Fruit fly (Drosophila melanogaster): ENCODE measurements around the gene Drgx.

Gene Drgx

dm6 chr2L:3712949-3713416 lies 50.4 kb downstream of the Drgx start, which contains the start of the genes CG31955 and CG2818:
Gene CG31955 (minus strand): TSS chr2L:3713105.
Gene CG2818 (plus strand): TSS chr2L:3713360.
- TF ChIP-seq CG10348 (GFP tag; IDR thresholded peaks at IDR 0.05), result no peak
- no peak for TF ChIP-seq CG12605 (GFP tag; IDR thresholded peaks at IDR 0.05)
- no peak for TF ChIP-seq D1 (tag; optimal IDR thresholded peaks at IDR 0.05)
- TF ChIP-seq CG15710 (tag; optimal IDR thresholded peaks at IDR 0.05), result no peak
- TF ChIP-seq Pif1B (GFP tag; optimal IDR thresholded peaks at IDR 0.05), result no peak
- TF ChIP-seq Pif1A (GFP tag; optimal IDR thresholded peaks at IDR 0.05), result no peak
- TF ChIP-seq CG14655 (GFP tag; optimal IDR thresholded peaks at IDR 0.05), result no peak
- no peak for TF ChIP-seq CG8301 (tag; optimal IDR thresholded peaks at IDR 0.05)
- TF ChIP-seq gl (tag; optimal IDR thresholded peaks at IDR 0.05), result no peak
- TF ChIP-seq CG17806 (tag; optimal IDR thresholded peaks at IDR 0.05), result no peak
- no peak for TF ChIP-seq rn (GFP tag; IDR thresholded peaks at IDR 0.05)
- TF ChIP-seq Snoo (tag; optimal IDR thresholded peaks at IDR 0.05), result no peak
- TF ChIP-seq fd96Ca (GFP tag; IDR thresholded peaks at IDR 0.05), result no peak
- no peak for TF ChIP-seq CG32121 (GFP tag; IDR thresholded peaks at IDR 0.05)
- TF ChIP-seq EcR (GFP tag; optimal IDR thresholded peaks at IDR 0.05), result no peak
- TF ChIP-seq CG9948 (tag; optimal IDR thresholded peaks at IDR 0.05), result no peak
- no peak for TF ChIP-seq CG8159 (tag; optimal IDR thresholded peaks at IDR 0.05)
- TF ChIP-seq CG4496 (GFP tag; IDR thresholded peaks at IDR 0.05), result no peak
- TF ChIP-seq CG13204 (GFP tag; optimal IDR thresholded peaks at IDR 0.05), result no peak
- no peak for TF ChIP-seq CG34367 (tag; optimal IDR thresholded peaks at IDR 0.05)

- TF ChIP-seq CG14655 (GFP tag; optimal IDR thresholded peaks at IDR 0.05) (no peak), Snoo (tag; optimal IDR thresholded peaks at IDR 0.05) (no peak), CG15710 (tag; optimal IDR thresholded peaks at IDR 0.05) (no peak), CG10348 (GFP tag; IDR thresholded peaks at IDR 0.05) (no peak), CG4496 (GFP tag; IDR thresholded peaks at IDR 0.05) (no peak), CG8301 (tag; optimal IDR thresholded peaks at IDR 0.05) (no peak), Pif1A (GFP tag; optimal IDR thresholded peaks at IDR 0.05) (no peak), CG34367 (tag; optimal IDR thresholded peaks at IDR 0.05) (no peak), Ets98B (GFP tag; IDR thresholded peaks at IDR 0.05) (no peak; the same call in 1 of the 2 replicates), rn (GFP tag; IDR thresholded peaks at IDR 0.05) (no peak), EcR (GFP tag; optimal IDR thresholded peaks at IDR 0.05) (no peak), D1 (tag; optimal IDR thresholded peaks at IDR 0.05) (no peak), CG12605 (GFP tag; IDR thresholded peaks at IDR 0.05) (no peak), CG8159 (tag; optimal IDR thresholded peaks at IDR 0.05) (no peak), CG9948 (tag; optimal IDR thresholded peaks at IDR 0.05) (no peak), fd96Ca (GFP tag; IDR thresholded peaks at IDR 0.05) (no peak), CG17806 (tag; optimal IDR thresholded peaks at IDR 0.05) (no peak), CG32121 (GFP tag; IDR thresholded peaks at IDR 0.05) (no peak; the same call in 1 of the 2 replicates), CG13204 (GFP tag; optimal IDR thresholded peaks at IDR 0.05) (no peak)
Measured at dm6 chr2L:3713545-3714156, 51.1 kb downstream of the Drgx start.

dm6 chr2L:3717673-3718235 lies 55.2 kb downstream of the Drgx start, which contains the start of the genes lectin-24A and Shaw:
Gene lectin-24A (minus strand): TSS chr2L:3717773.
Gene Shaw (plus strand): TSS chr2L:3718185.
- TF ChIP-seq CG10348 (GFP tag; IDR thresholded peaks at IDR 0.05), result no peak

- no peak for TF ChIP-seq CG32121 (GFP tag; IDR thresholded peaks at IDR 0.05)
- no peak for TF ChIP-seq Snoo (tag; optimal IDR thresholded peaks at IDR 0.05)
- TF ChIP-seq CG4496 (GFP tag; IDR thresholded peaks at IDR 0.05), result 0 out of 3 replicates have a peak, but pooled peaks have one; percentile 27
- TF ChIP-seq CG14655 (GFP tag; optimal IDR thresholded peaks at IDR 0.05), result no peak
- TF ChIP-seq CG34367 (tag; optimal IDR thresholded peaks at IDR 0.05), result peak; percentile 29
- peak; percentile 52 for TF ChIP-seq Pif1A (GFP tag; optimal IDR thresholded peaks at IDR 0.05)
- TF ChIP-seq fd96Ca (GFP tag; IDR thresholded peaks at IDR 0.05), result 0 out of 3 replicates have a peak, but pooled peaks have one; percentile 12
- peak; percentile 49 for TF ChIP-seq CG8159 (tag; optimal IDR thresholded peaks at IDR 0.05)
- no peak for TF ChIP-seq D1 (tag; optimal IDR thresholded peaks at IDR 0.05)
- no peak for TF ChIP-seq gl (tag; optimal IDR thresholded peaks at IDR 0.05)
- TF ChIP-seq Pif1B (GFP tag; optimal IDR thresholded peaks at IDR 0.05), result peak; percentile 38
Measured at dm6 chr2L:3719414-3719959, 56.9 kb downstream of the Drgx start.

dm6 chr2L:3729635-3730034 lies 67.1 kb downstream of the Drgx start:
- TF ChIP-seq CG14655 (GFP tag; optimal IDR thresholded peaks at IDR 0.05) (no peak), CG32121 (GFP tag; IDR thresholded peaks at IDR 0.05) (no peak), Snoo (tag; optimal IDR thresholded peaks at IDR 0.05) (no peak), CG34367 (tag; optimal IDR thresholded peaks at IDR 0.05) (no peak), CG4496 (GFP tag; IDR thresholded peaks at IDR 0.05) (no peak), CG8301 (tag; optimal IDR thresholded peaks at IDR 0.05) (no peak), Pif1B (GFP tag; optimal IDR thresholded peaks at IDR 0.05) (no peak), CG12605 (GFP tag; IDR thresholded peaks at IDR 0.05) (no peak; the same call in 1 of the 2 replicates)

Data from whole organism, pupa.